Worm (Caenorhabditis elegans): ENCODE data around the gene C02F4.5.
A peak's percentile ranks its signal among the peaks of the same experiment; 100 is the strongest.

C02F4.5 gene

ce11 chrIV:10481695-10482094 lies 42.2 kb downstream of the C02F4.5 start, which contains the start of gene egl-21 (continued):
- no peak for TF ChIP-seq egrh-3 (GFP tag; IDR thresholded peaks at IDR 0.05)
- no peak for TF ChIP-seq snpc-3.4 (tag; optimal IDR thresholded peaks at IDR 0.05)
- no peak for TF ChIP-seq ztf-22 (GFP tag; optimal IDR thresholded peaks at IDR 0.05)
- TF ChIP-seq mes-4 (tag; optimal IDR thresholded peaks at IDR 0.05): no peak
- TF ChIP-seq him-1 (tag; optimal IDR thresholded peaks at IDR 0.05): no peak
- TF ChIP-seq cebp-1 (GFP tag; IDR thresholded peaks at IDR 0.05): no peak
- TF ChIP-seq cebp-1 (tag; optimal IDR thresholded peaks at IDR 0.05): peak; percentile 47
- TF ChIP-seq Y95B8A.8 (GFP tag; IDR thresholded peaks at IDR 0.05): no peak
- no peak for TF ChIP-seq attf-6 (GFP tag; IDR thresholded peaks at IDR 0.05)
- TF ChIP-seq chd-7 (tag; optimal IDR thresholded peaks at IDR 0.05): no peak
- TF ChIP-seq egl-18 (GFP tag; IDR thresholded peaks at IDR 0.05): no peak
- TF ChIP-seq cebp-2 (GFP tag; IDR thresholded peaks at IDR 0.05): no peak
- peak; percentile 24; the same call in 1 of the 2 replicates for TF ChIP-seq hmg-1.2 (GFP tag; IDR thresholded peaks at IDR 0.05)
- TF ChIP-seq ztf-25 (GFP tag; IDR thresholded peaks at IDR 0.05): no peak
- no peak for TF ChIP-seq nhr-90 (tag; optimal IDR thresholded peaks at IDR 0.05)
- TF ChIP-seq lin-40 (tag; optimal IDR thresholded peaks at IDR 0.05): peak; percentile 33
- peak; percentile 42 for TF ChIP-seq ceh-27 (GFP tag; optimal IDR thresholded peaks at IDR 0.05)
- no peak for TF ChIP-seq tlf-1 (GFP tag; optimal IDR thresholded peaks at IDR 0.05)
- no peak for TF ChIP-seq ztf-26 (tag; optimal IDR thresholded peaks at IDR 0.05)
- TF ChIP-seq F49E8.2 (tag; optimal IDR thresholded peaks at IDR 0.05; ENCODE audit: insufficient read depth): no peak
- no peak for TF ChIP-seq bed-1 (GFP tag; IDR thresholded peaks at IDR 0.05)
- TF ChIP-seq F55B11.4 (tag; optimal IDR thresholded peaks at IDR 0.05; ENCODE audit: borderline replicate concordance, insufficient read depth): no peak
- TF ChIP-seq nfya-2 (GFP tag; IDR thresholded peaks at IDR 0.05): no peak
- TF ChIP-seq nfyb-1 (GFP tag; IDR thresholded peaks at IDR 0.05): no peak
- TF ChIP-seq repo-1 (tag; optimal IDR thresholded peaks at IDR 0.05): no peak
- peak; percentile 18; the same call in 1 of the 2 replicates for TF ChIP-seq mcd-1 (GFP tag; IDR thresholded peaks at IDR 0.05)
- no peak for TF ChIP-seq B0336.3 (GFP tag; IDR thresholded peaks at IDR 0.05)
- peak; percentile 46 for TF ChIP-seq somi-1 (GFP tag; optimal IDR thresholded peaks at IDR 0.05)
- no peak for TF ChIP-seq lag-1 (GFP tag; IDR thresholded peaks at IDR 0.05)

- no peak for TF ChIP-seq B0019.2 (GFP tag; conservative IDR thresholded peaks at IDR 0.05)
- no peak for TF ChIP-seq snpc-1.1 (tag; optimal IDR thresholded peaks at IDR 0.05; ENCODE audit: insufficient read depth)
- no peak for TF ChIP-seq ztf-18 (tag; optimal IDR thresholded peaks at IDR 0.05)
- TF ChIP-seq him-1 (tag; optimal IDR thresholded peaks at IDR 0.05): no peak
- TF ChIP-seq ztf-3 (GFP tag; optimal IDR thresholded peaks at IDR 0.05): no peak
- TF ChIP-seq athp-1 (tag; optimal IDR thresholded peaks at IDR 0.05): no peak
- no peak for TF ChIP-seq fkh-3 (tag; optimal IDR thresholded peaks at IDR 0.05)
- TF ChIP-seq mes-4 (tag; optimal IDR thresholded peaks at IDR 0.05): no peak
- TF ChIP-seq zfh-2 (GFP tag; conservative IDR thresholded peaks at IDR 0.05): no peak
- no peak for TF ChIP-seq bed-1 (GFP tag; IDR thresholded peaks at IDR 0.05)
- no peak for TF ChIP-seq F57A8.1 (GFP tag; optimal IDR thresholded peaks at IDR 0.05)
- TF ChIP-seq lsl-1 (GFP tag; optimal IDR thresholded peaks at IDR 0.05): no peak
- TF ChIP-seq unc-62 (GFP tag; optimal IDR thresholded peaks at IDR 0.05): no peak
- TF ChIP-seq hmg-20 (GFP tag; IDR thresholded peaks at IDR 0.05): no peak
- no peak for TF ChIP-seq efl-1 (GFP tag; optimal IDR thresholded peaks at IDR 0.05)
- no peak for TF ChIP-seq F57C9.4 (tag; optimal IDR thresholded peaks at IDR 0.05)
- no peak for TF ChIP-seq aptf-3 (GFP tag; IDR thresholded peaks at IDR 0.05)
- no peak for TF ChIP-seq lin-54 (GFP tag; optimal IDR thresholded peaks at IDR 0.05)
- no peak for TF ChIP-seq F49E8.2 (tag; optimal IDR thresholded peaks at IDR 0.05; ENCODE audit: insufficient read depth)
- no peak for TF ChIP-seq dox-1 (GFP tag; IDR thresholded peaks at IDR 0.05)
Measured at ce11 chrIV:10475234-10475633, 48.7 kb downstream of the C02F4.5 start.
